Worm (Caenorhabditis elegans) whole organism, L3 larva: Measurements from ENCODE around the gene cpx-2.

Experiments
- aly-2 ChIP-seq: fragments of 150-350 bp; optimal IDR thresholded peaks from 2 replicates; lab custom pipeline; 2014; ENCODE audit warnings: missing biosample characterization, missing genetic modification characterization
- elt-1 ChIP-seq: fragments of 150-350 bp; optimal IDR thresholded peaks from 2 replicates; lab custom pipeline; 2014; ENCODE audit warnings: missing biosample characterization, missing genetic modification characterization
- elt-3 ChIP-seq, 3 experiments: fragments of 150-350 bp in 1 of 3; sonication (generic microtip) in 2 of 3; optimal IDR thresholded peaks; 2 replicates in 2 of 3; 4 replicates in 1 of 3; lab custom pipeline; 2014 to 2017; ENCODE audit warnings: missing biosample characterization in 3 of 3, missing genetic modification characterization in 3 of 3
- fkh-10 ChIP-seq: sonication (generic microtip); optimal IDR thresholded peaks from 2 replicates; lab custom pipeline; 2017; ENCODE audit warnings: missing biosample characterization, missing genetic modification reagents, missing genetic modification characterization
- fos-1 ChIP-seq: fragments of 150-350 bp; optimal IDR thresholded peaks from 2 replicates; lab custom pipeline; 2014; ENCODE audit warnings: missing biosample characterization, missing genetic modification characterization
- mdl-1 ChIP-seq: fragments of 150-350 bp; optimal IDR thresholded peaks from 2 replicates; lab custom pipeline; 2014; ENCODE audit warnings: missing biosample characterization, missing genetic modification characterization
- nfya-1 ChIP-seq: sonication (generic microtip); optimal IDR thresholded peaks from 2 replicates; lab custom pipeline; 2017; ENCODE audit warnings: missing genetic modification characterization, mild to moderate bottlenecking, missing compliant biosample characterization, antibody characterized with exemption, moderate library complexity; ENCODE audit not compliant: insufficient read depth
- nhr-76 ChIP-seq: fragments of 150-350 bp; sonication (generic microtip); optimal IDR thresholded peaks from 5 replicates; lab custom pipeline; 2014; ENCODE audit warnings: missing biosample characterization, missing genetic modification characterization
- pha-4 ChIP-seq: fragments of 150-350 bp; optimal IDR thresholded peaks from 2 replicates; lab custom pipeline; 2014; ENCODE audit warnings: missing biosample characterization, missing genetic modification reagents, missing genetic modification characterization
- unc-62 ChIP-seq: fragments of 150-350 bp; sonication (generic microtip); optimal IDR thresholded peaks from 4 replicates; lab custom pipeline; 2014; ENCODE audit warnings: missing biosample characterization, missing genetic modification reagents, missing genetic modification characterization
- ztf-4 ChIP-seq: fragments of 150-350 bp; optimal IDR thresholded peaks from 2 replicates; lab custom pipeline; 2014; ENCODE audit warnings: missing biosample characterization, missing genetic modification characterization

ce11 chrX:13116380-13116779 is 45.4 kb upstream of the cpx-2 start:
- TF ChIP-seq nfya-1 (no peak), fkh-10 (no peak), fos-1 (tag; lab: Kevin White, UChicago) (no peak), unc-62 (GFP tag; lab: Kevin White, UChicago) (no peak), pha-4 (tag; lab: Kevin White, UChicago) (no peak), elt-3 (tag; optimal IDR thresholded peaks at IDR 0.05; lab: Kevin White, UChicago) (no peak), elt-1 (no peak), mdl-1 (tag; lab: Kevin White, UChicago) (no peak), aly-2 (tag; lab: Kevin White, UChicago) (no peak), nhr-76 (tag; lab: Kevin White, UChicago) (no peak), ztf-4 (tag; lab: Kevin White, UChicago) (no peak)
